Fruit fly (Drosophila melanogaster) whole organism, wandering third instar larva: ENCODE measurements around the gene P5CDh2.

Experiments used
- Dfd ChIP-seq: fragments of >200 bp; optimal IDR thresholded peaks from 2 replicates; lab custom pipeline; 2017; ENCODE audit warnings: missing biosample characterization, missing genetic modification characterization
- Myc ChIP-seq: fragments of >200 bp; optimal IDR thresholded peaks from 2 replicates; lab custom pipeline; 2017
- OdsH ChIP-seq: fragments of 200-800 bp; sonication (Bioruptor generic); optimal IDR thresholded peaks from 2 replicates; lab custom pipeline; 2016; ENCODE audit warnings: missing biosample characterization, mild to moderate bottlenecking, missing genetic modification characterization
- Rel ChIP-seq, 2 experiments: fragments of 200-800 bp; sonication (Bioruptor generic) in 1 of 2; optimal IDR thresholded peaks; 2 replicates in 1 of 2; 3 replicates in 1 of 2; lab custom pipeline; 2016 to 2019; ENCODE audit warnings: mild to moderate bottlenecking in 2 of 2, missing biosample characterization in 2 of 2, missing genetic modification characterization in 2 of 2, moderate library complexity in 1 of 2
- Sp1 ChIP-seq: fragments of 200-800 bp; sonication (Bioruptor generic); optimal IDR thresholded peaks from 3 replicates; lab custom pipeline; 2019; ENCODE audit warnings: missing biosample characterization, mild to moderate bottlenecking, missing genetic modification characterization, moderate library complexity
- br ChIP-seq: fragments of 200-800 bp; sonication (Bioruptor generic); optimal IDR thresholded peaks from 2 replicates; lab custom pipeline; 2016; ENCODE audit warnings: missing biosample characterization, missing genetic modification characterization
- dmrt93B ChIP-seq: fragments of 200-800 bp; sonication (Bioruptor generic); optimal IDR thresholded peaks from 2 replicates; lab custom pipeline; 2018; ENCODE audit warnings: missing biosample characterization, mild to moderate bottlenecking, missing genetic modification characterization
- h ChIP-seq: fragments of 200-800 bp; sonication (Bioruptor generic); optimal IDR thresholded peaks from 3 replicates; lab custom pipeline; 2016; ENCODE audit warnings: missing biosample characterization, mild to moderate bottlenecking, missing genetic modification characterization
- lola ChIP-seq: fragments of >200 bp; optimal IDR thresholded peaks from 2 replicates; lab custom pipeline; 2017; ENCODE audit warnings: missing biosample characterization, missing genetic modification characterization
- pan ChIP-seq: fragments of >200 bp; optimal IDR thresholded peaks from 2 replicates; lab custom pipeline; 2017
- psq ChIP-seq: fragments of 200-800 bp; sonication (Bioruptor generic); optimal IDR thresholded peaks from 3 replicates; lab custom pipeline; 2017; ENCODE audit warnings: missing biosample characterization, mild to moderate bottlenecking, missing genetic modification characterization, moderate library complexity
- rgr ChIP-seq: fragments of 200-800 bp; sonication (Bioruptor generic); optimal IDR thresholded peaks from 3 replicates; lab custom pipeline; 2016; ENCODE audit warnings: missing biosample characterization, mild to moderate bottlenecking, missing genetic modification characterization
- usp ChIP-seq: fragments of >200 bp; optimal IDR thresholded peaks from 2 replicates; lab custom pipeline; 2017; ENCODE audit warnings: missing biosample characterization, missing genetic modification characterization

- TF ChIP-seq usp (GFP tag; lab: Kevin White, UChicago) = no peak
- no peak for TF ChIP-seq rgr
- peak; percentile 0 for TF ChIP-seq h (GFP tag; lab: Kevin White, UChicago)
- TF ChIP-seq br (GFP tag; lab: Kevin White, UChicago) = no peak
- TF ChIP-seq lola (GFP tag; lab: Kevin White, UChicago) = no peak
- TF ChIP-seq Myc (lab: Kevin White, UChicago) = peak; percentile 30
- no peak for TF ChIP-seq Rel (GFP tag; optimal IDR thresholded peaks at IDR 0.05; lab: Kevin White, UChicago)
- no peak for TF ChIP-seq Rel (tag; optimal IDR thresholded peaks at IDR 0.05; lab: Kevin White, UChicago)
- TF ChIP-seq pan (lab: Kevin White, UChicago) = no peak
- TF ChIP-seq Dfd (GFP tag; lab: Kevin White, UChicago) = no peak
- TF ChIP-seq OdsH = no peak
- TF ChIP-seq Sp1 (GFP tag; lab: Kevin White, UChicago) = no peak
- TF ChIP-seq dmrt93B (GFP tag; lab: Kevin White, UChicago) = no peak
- no peak for TF ChIP-seq psq
These were observed 11.2 kb downstream of the P5CDh2 start, which contains the start of gene CG43844 for dm6 chr3R:21888696-21889602.
